Worm (Caenorhabditis elegans) whole organism, young adult: ENCODE results near the gene T02C1.1.
A peak's percentile ranks its signal among the peaks of the same experiment; 100 is the strongest.

Experiments used
- D2030.7 ChIP-seq: fragments of 200-800 bp; sonication (Bioruptor generic); IDR thresholded peaks from 2 replicates; pipeline ENCODE4 v1.3.6; 2022; ENCODE audit warnings: missing genetic modification reagents, missing genetic modification characterization, missing compliant biosample characterization
- F23B12.7 ChIP-seq: sonication (generic microtip); optimal IDR thresholded peaks from 2 replicates; lab custom pipeline; 2017; ENCODE audit warnings: missing genetic modification characterization, mild to moderate bottlenecking, missing compliant biosample characterization, antibody characterized with exemption, moderate library complexity; ENCODE audit not compliant: insufficient read depth
- F33H1.4 ChIP-seq: fragments of 200-800 bp; sonication (Bioruptor generic); IDR thresholded peaks from 2 replicates; pipeline ENCODE4 v1.3.6; 2022; ENCODE audit warnings: missing genetic modification reagents, missing genetic modification characterization, missing compliant biosample characterization
- K11D2.4 ChIP-seq: fragments of 200-800 bp; sonication (Bioruptor generic); IDR thresholded peaks from 2 replicates; pipeline ENCODE4 v1.3.6; 2022; ENCODE audit warnings: missing genetic modification reagents, missing genetic modification characterization, missing compliant biosample characterization
- Y56A3A.18 ChIP-seq: fragments of 200-800 bp; sonication (Bioruptor generic); IDR thresholded peaks from 2 replicates; pipeline ENCODE4 v1.3.6; 2022; ENCODE audit warnings: missing genetic modification reagents, missing genetic modification characterization, missing compliant biosample characterization
- Y67H2A.10 ChIP-seq: fragments of 200-800 bp; sonication (Bioruptor generic); conservative IDR thresholded peaks from 2 replicates; pipeline ENCODE4 v1.3.6; 2022; ENCODE audit warnings: missing genetic modification reagents, missing genetic modification characterization, missing compliant biosample characterization
- cebp-1 ChIP-seq, 2 experiments: fragments of 200-800 bp in 1 of 2; sonication (Bioruptor generic) in 1 of 2; sonication (generic microtip) in 1 of 2; IDR thresholded peaks in 1 of 2; optimal IDR thresholded peaks in 1 of 2; 2 replicates each; pipeline versions ENCODE4 v1.3.6 to Lab custom; 2017 to 2022; ENCODE audit warnings: missing compliant biosample characterization in 2 of 2, missing genetic modification characterization in 2 of 2, mild to moderate bottlenecking in 1 of 2, missing genetic modification reagents in 1 of 2, moderate library complexity in 1 of 2
- ceh-27 ChIP-seq: fragments of 200-800 bp; sonication (Bioruptor generic); optimal IDR thresholded peaks from 2 replicates; lab custom pipeline; 2018; ENCODE audit warnings: mild to moderate bottlenecking, missing genetic modification characterization, moderate library complexity, missing compliant biosample characterization
- ceh-91 ChIP-seq: fragments of 200-800 bp; sonication (Bioruptor generic); IDR thresholded peaks from 2 replicates; pipeline ENCODE4 v1.3.6; 2022; ENCODE audit warnings: missing genetic modification reagents, missing genetic modification characterization, missing compliant biosample characterization
- dox-1 ChIP-seq: fragments of 200-800 bp; sonication (Bioruptor generic); IDR thresholded peaks from 2 replicates; pipeline ENCODE4 v1.3.6; 2022; ENCODE audit warnings: missing genetic modification reagents, missing genetic modification characterization, missing compliant biosample characterization
- egl-18 ChIP-seq: fragments of 200-800 bp; sonication (Bioruptor generic); IDR thresholded peaks from 2 replicates; pipeline ENCODE4 v1.3.6; 2022; ENCODE audit warnings: missing genetic modification reagents, missing genetic modification characterization, missing compliant biosample characterization
- gei-17 ChIP-seq: fragments of 200-800 bp; sonication (Bioruptor generic); optimal IDR thresholded peaks from 2 replicates; lab custom pipeline; 2018; ENCODE audit warnings: mild to moderate bottlenecking, missing genetic modification characterization, missing compliant biosample characterization
- hsf-1 ChIP-seq: fragments of 200-800 bp; sonication (Bioruptor generic); IDR thresholded peaks from 2 replicates; pipeline ENCODE4 v1.3.6; 2022; ENCODE audit warnings: missing genetic modification reagents, missing genetic modification characterization, missing compliant biosample characterization
- let-607 ChIP-seq, 2 experiments: fragments of 200-800 bp in 1 of 2; sonication (Bioruptor generic) in 1 of 2; sonication (generic microtip) in 1 of 2; optimal IDR thresholded peaks; 2 replicates each; lab custom pipeline; 2016 to 2018; ENCODE audit warnings: mild to moderate bottlenecking in 2 of 2, missing compliant biosample characterization in 2 of 2, missing genetic modification characterization in 2 of 2, moderate library complexity in 2 of 2, missing genotype in 1 of 2
- lsl-1 ChIP-seq: fragments of 200-800 bp; sonication (Bioruptor generic); optimal IDR thresholded peaks from 2 replicates; lab custom pipeline; 2018; ENCODE audit warnings: mild to moderate bottlenecking, missing genetic modification characterization, moderate library complexity, missing compliant biosample characterization
- madf-3 ChIP-seq: fragments of 200-800 bp; sonication (Bioruptor generic); IDR thresholded peaks from 2 replicates; pipeline ENCODE4 v1.3.6; 2022; ENCODE audit warnings: missing genetic modification reagents, missing genetic modification characterization, missing compliant biosample characterization
- madf-8 ChIP-seq: fragments of 200-800 bp; sonication (Bioruptor generic); conservative IDR thresholded peaks from 2 replicates; pipeline ENCODE4 v1.3.6; 2022; ENCODE audit warnings: missing genetic modification reagents, missing genetic modification characterization, missing compliant biosample characterization
- mcd-1 ChIP-seq: fragments of 200-800 bp; sonication (Bioruptor generic); IDR thresholded peaks from 2 replicates; pipeline ENCODE4 v1.3.6; 2022; ENCODE audit warnings: missing genetic modification reagents, missing genetic modification characterization, missing compliant biosample characterization
- nhr-120 ChIP-seq: fragments of 200-800 bp; sonication (Bioruptor generic); IDR thresholded peaks from 2 replicates; pipeline ENCODE4 v1.3.6; 2022; ENCODE audit warnings: missing genetic modification characterization, missing compliant biosample characterization
- nhr-80 ChIP-seq: sonication (generic microtip); optimal IDR thresholded peaks from 2 replicates; lab custom pipeline; 2016; ENCODE audit warnings: missing genetic modification characterization, missing compliant biosample characterization
- nhr-90 ChIP-seq: sonication (generic microtip); optimal IDR thresholded peaks from 2 replicates; lab custom pipeline; 2016; ENCODE audit warnings: missing genotype, mild to moderate bottlenecking, missing genetic modification characterization, missing compliant biosample characterization
- pha-4 ChIP-seq: fragments of 150-350 bp; sonication (generic microtip); optimal IDR thresholded peaks from 2 replicates; lab custom pipeline; 2014; ENCODE audit warnings: missing biosample characterization, missing genetic modification reagents, missing genetic modification characterization
- rpc-1 ChIP-seq, 2 experiments: fragments of 150-350 bp in 1 of 2; sonication (generic microtip) in 1 of 2; optimal IDR thresholded peaks; 2 replicates each; lab custom pipeline; 2014 to 2018; ENCODE audit warnings: missing biosample characterization in 1 of 2, missing genetic modification characterization in 1 of 2, missing genetic modification reagents in 1 of 2, missing genotype in 1 of 2
- snpc-1.3 ChIP-seq: sonication (generic microtip); optimal IDR thresholded peaks from 2 replicates; lab custom pipeline; 2017; ENCODE audit warnings: missing genetic modification characterization, mild to moderate bottlenecking, missing compliant biosample characterization, antibody characterized with exemption, moderate library complexity, missing genotype, missing genetic modification reagents; ENCODE audit not compliant: insufficient read depth
- snpc-4 ChIP-seq, 5 experiments: fragments of 150-350 bp in 1 of 5; sonication (generic microtip) in 4 of 5; optimal IDR thresholded peaks; 2 replicates each; lab custom pipeline; 2014 to 2018; ENCODE audit warnings: missing genetic modification characterization in 5 of 5, missing biosample characterization in 3 of 5, antibody characterized with exemption in 2 of 5, mild to moderate bottlenecking in 2 of 5, missing compliant biosample characterization in 2 of 5, missing genotype in 2 of 5, moderate library complexity in 2 of 5, missing genetic modification reagents in 1 of 5
- tbp1 ChIP-seq: fragments of 200-800 bp; sonication (Bioruptor generic); optimal IDR thresholded peaks from 2 replicates; lab custom pipeline; 2018; ENCODE audit warnings: mild to moderate bottlenecking, missing genetic modification characterization, missing compliant biosample characterization
- tlf-1 ChIP-seq: fragments of 200-800 bp; sonication (Bioruptor generic); optimal IDR thresholded peaks from 2 replicates; lab custom pipeline; 2018; ENCODE audit warnings: mild to moderate bottlenecking, missing genetic modification characterization, missing compliant biosample characterization
- ztf-25 ChIP-seq: fragments of 200-800 bp; sonication (Bioruptor generic); IDR thresholded peaks from 2 replicates; pipeline ENCODE4 v1.3.6; 2022; ENCODE audit warnings: missing genetic modification reagents, missing genetic modification characterization, missing compliant biosample characterization
- ztf-26 ChIP-seq: sonication (generic microtip); optimal IDR thresholded peaks from 2 replicates; lab custom pipeline; 2017; ENCODE audit warnings: missing genetic modification characterization, missing compliant biosample characterization
- ztf-3 ChIP-seq: fragments of 200-800 bp; sonication (Bioruptor generic); optimal IDR thresholded peaks from 2 replicates; lab custom pipeline; 2018; ENCODE audit warnings: mild to moderate bottlenecking, missing genetic modification characterization, missing compliant biosample characterization

T02C1.1 gene

DNA sequence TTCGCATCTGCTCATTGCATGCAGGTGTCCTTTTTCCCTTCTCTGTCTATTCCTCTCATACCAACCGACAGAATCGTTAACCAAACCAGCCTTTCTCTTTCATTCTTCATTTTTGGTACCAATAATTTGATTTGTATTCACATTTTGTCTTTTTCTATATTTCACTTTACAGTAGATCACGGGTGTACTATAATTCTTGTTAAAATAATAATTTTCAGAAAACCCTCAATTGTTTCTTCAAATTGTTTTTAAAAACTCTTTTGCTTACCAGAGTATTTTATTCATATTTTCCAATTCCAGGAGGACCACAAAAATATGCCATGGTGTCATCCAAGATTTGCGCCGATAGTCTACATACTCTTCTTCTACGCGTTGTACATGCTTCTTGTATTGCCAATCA, 3.4 kb downstream of the T02C1.1 start, which contains the start of gene T02C1.2:
T02C1.2 (plus strand) TSS at position 301 of the 400 bp plus-strand sequence.
- TF ChIP-seq gei-17 (no peak), hsf-1 (no peak), snpc-1.3 (tag; lab: Kevin White, UChicago) (no peak), ceh-27 (GFP tag; lab: Kevin White, UChicago) (no peak), D2030.7 (GFP tag; lab: Robert Waterston, UW) (no peak), ztf-26 (tag; lab: Kevin White, UChicago) (no peak), madf-8 (GFP tag; lab: Robert Waterston, UW) (no peak)

DNA sequence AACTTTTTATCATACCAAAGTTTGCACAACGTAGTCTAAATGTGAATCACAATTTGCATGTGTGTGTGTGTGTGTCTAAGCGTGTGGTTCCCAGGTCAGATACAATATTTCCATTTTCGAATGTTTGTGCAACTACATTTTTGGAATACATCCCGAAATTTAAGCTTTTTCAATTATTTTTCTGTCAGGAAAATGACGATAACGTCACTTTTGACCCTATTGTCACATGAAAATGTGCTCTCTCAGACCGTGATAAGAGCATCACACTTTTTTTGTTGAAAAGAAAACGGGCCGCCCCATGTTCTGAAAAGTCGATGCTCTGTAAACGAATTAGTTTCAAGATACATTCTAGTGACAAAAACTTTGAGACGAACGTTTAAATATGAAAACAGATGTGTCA, 7.7 kb downstream of the T02C1.1 start:
- TF ChIP-seq F23B12.7 (tag; lab: Kevin White, UChicago) (no peak), nhr-80 (tag; lab: Kevin White, UChicago) (peak; percentile 69)

DNA sequence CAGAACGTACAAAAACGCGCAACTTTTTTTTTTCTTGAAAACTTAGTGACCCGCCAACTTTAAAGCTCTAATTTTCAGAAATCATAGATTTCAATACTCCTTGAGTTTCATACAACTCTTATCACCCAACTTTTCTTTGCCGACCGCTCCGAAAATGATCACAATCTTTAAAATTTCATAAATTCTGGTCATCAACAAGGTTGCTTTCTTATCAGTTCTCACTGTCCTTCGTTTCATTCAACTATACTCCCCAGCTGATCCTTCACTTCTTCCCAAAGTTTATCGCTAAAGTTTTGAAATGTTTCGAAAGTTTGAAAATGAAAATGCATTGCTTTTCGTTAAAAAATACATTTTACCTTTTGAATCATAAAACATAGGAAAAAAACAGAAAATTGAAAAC, 8.5 kb downstream of the T02C1.1 start:
- TF ChIP-seq cebp-1 (GFP tag; IDR thresholded peaks at IDR 0.05; lab: Robert Waterston, UW), result peak; percentile 39; the same call in 1 of the 2 replicates
- no peak for TF ChIP-seq cebp-1 (tag; optimal IDR thresholded peaks at IDR 0.05; lab: Kevin White, UChicago)
- no peak for TF ChIP-seq F33H1.4 (GFP tag; lab: Robert Waterston, UW)
- peak; percentile 79 for TF ChIP-seq nhr-80 (tag; lab: Kevin White, UChicago)
- TF ChIP-seq, all 124 proteins: peak for 2

DNA sequence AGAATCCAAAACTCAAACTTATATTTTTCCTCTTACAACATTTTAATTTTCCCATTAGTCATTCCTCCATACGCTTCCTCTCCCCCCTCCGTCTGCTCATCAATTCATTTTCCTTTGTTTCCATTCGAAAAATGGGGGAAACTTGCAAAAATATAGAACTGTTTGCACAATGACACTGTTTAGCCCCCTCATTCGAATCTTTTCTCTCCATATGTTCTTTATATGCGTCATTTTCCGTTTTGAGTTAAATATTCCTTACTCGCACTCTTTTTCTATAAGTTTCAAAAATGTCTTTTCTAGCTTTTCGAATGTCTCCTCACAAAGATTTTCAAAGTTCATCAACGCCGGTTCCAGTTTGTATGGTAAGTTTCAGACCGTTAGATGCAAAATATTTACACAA, 9.6 kb downstream of the T02C1.1 start, which contains the start of gene M01A8.1:
M01A8.1 (plus strand) TSS at position 301 of the 400 bp plus-strand sequence.
- no peak for TF ChIP-seq ztf-25 (GFP tag; lab: Robert Waterston, UW)
- TF ChIP-seq ztf-26 (tag; lab: Kevin White, UChicago), result no peak
- TF ChIP-seq ztf-3 (GFP tag; lab: Kevin White, UChicago), result no peak
- TF ChIP-seq ceh-91, result no peak
- TF ChIP-seq nhr-90, result no peak
- TF ChIP-seq let-607 (tag; optimal IDR thresholded peaks at IDR 0.05; lab: Kevin White, UChicago), result no peak
- TF ChIP-seq tbp1 (GFP tag; lab: Kevin White, UChicago), result no peak
- TF ChIP-seq snpc-4 (GFP tag; optimal IDR thresholded peaks at IDR 0.05; lab: Kevin White, UChicago), result no peak
- TF ChIP-seq snpc-4 (tag; optimal IDR thresholded peaks at IDR 0.05; lab: Kevin White, UChicago), result no peak
- no peak for TF ChIP-seq dox-1
- no peak for TF ChIP-seq Y56A3A.18
- no peak for TF ChIP-seq pha-4 (tag; lab: Kevin White, UChicago)
- TF ChIP-seq mcd-1 (GFP tag; lab: Robert Waterston, UW), result no peak
- TF ChIP-seq K11D2.4 (GFP tag; lab: Robert Waterston, UW), result no peak
- no peak for TF ChIP-seq tlf-1 (GFP tag; lab: Kevin White, UChicago)
- no peak for TF ChIP-seq madf-3 (GFP tag; lab: Robert Waterston, UW)
- no peak for TF ChIP-seq egl-18 (GFP tag; lab: Robert Waterston, UW)
- no peak for TF ChIP-seq rpc-1 (optimal IDR thresholded peaks at IDR 0.05; lab: Kevin White, UChicago)
- no peak for TF ChIP-seq rpc-1 (tag; optimal IDR thresholded peaks at IDR 0.05; lab: Kevin White, UChicago)
- TF ChIP-seq, all 124 proteins: peak for 0

DNA sequence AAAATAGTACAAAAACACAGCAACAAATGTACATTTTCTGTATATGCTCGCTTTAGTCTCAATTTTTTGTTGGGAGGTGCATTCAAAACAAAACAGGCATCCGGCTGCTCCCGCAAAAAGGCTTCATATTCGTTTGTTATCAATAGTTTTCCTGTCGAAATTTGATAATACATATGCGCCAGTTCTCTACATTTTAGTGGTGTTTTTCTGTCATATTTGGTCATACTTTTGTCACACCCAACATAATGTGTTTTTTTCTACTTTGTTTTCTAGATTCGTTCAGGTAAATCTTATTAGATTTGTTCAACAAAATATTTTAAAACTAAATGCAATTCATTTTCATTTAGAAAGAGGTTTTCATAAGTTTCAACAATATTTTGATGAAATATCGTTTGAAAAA, 11.2 kb downstream of the T02C1.1 start:
- TF ChIP-seq nhr-120 (GFP tag; lab: Robert Waterston, UW) (no peak), nhr-80 (tag; lab: Kevin White, UChicago) (peak; percentile 54), lsl-1 (GFP tag; lab: Kevin White, UChicago) (no peak), Y67H2A.10 (GFP tag; lab: Robert Waterston, UW) (no peak)
